Worm (Caenorhabditis elegans): ENCODE measurements around the gene gcl-1.

Gene gcl-1

ce11 chrIV:13369120-13369842, 43.4 kb downstream of the gcl-1 start, which contains the start of gene agt-1:
agt-1 (minus strand) TSS chrIV:13369412.
- TF ChIP-seq nhr-23 (tag; optimal IDR thresholded peaks at IDR 0.05), result no peak
- TF ChIP-seq ztf-4 (tag; optimal IDR thresholded peaks at IDR 0.05), result no peak
- no peak for TF ChIP-seq ceh-82 (tag; optimal IDR thresholded peaks at IDR 0.05)
- no peak for TF ChIP-seq nhr-237 (tag; optimal IDR thresholded peaks at IDR 0.05)
- no peak for TF ChIP-seq peb-1 (tag; optimal IDR thresholded peaks at IDR 0.05)
- no peak for TF ChIP-seq nhr-6 (tag; optimal IDR thresholded peaks at IDR 0.05)
- no peak for TF ChIP-seq sma-3 (GFP tag; optimal IDR thresholded peaks at IDR 0.05)
- TF ChIP-seq ZK546.5 (tag; optimal IDR thresholded peaks at IDR 0.05), result no peak

DNA sequence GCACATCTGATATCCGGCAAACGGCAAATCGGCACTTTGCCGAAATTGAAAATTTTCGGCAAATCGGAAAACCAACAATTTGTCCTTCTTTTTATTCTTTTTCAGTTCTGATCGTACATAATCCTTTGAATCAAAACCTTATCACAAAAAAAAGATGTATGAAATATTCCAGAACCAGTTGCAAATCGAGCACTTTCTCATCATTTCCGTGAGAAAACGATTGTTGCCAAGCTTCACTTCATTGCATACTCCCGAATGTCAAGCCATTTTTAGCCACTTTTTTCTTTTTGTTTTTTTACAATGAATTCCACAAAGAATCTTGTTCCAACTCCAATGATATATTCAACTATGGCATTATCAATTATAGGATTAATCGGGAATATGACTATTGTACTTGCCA, 47.8 kb downstream of the gcl-1 start, which contains the start of gene srsx-25:
TSS of gene srsx-25 (plus strand) at position 301 of the 400 bp plus-strand sequence.
- no peak for TF ChIP-seq Y55F3AM.14 (GFP tag; optimal IDR thresholded peaks at IDR 0.05)

- TF ChIP-seq ztf-1 (GFP tag; conservative IDR thresholded peaks at IDR 0.05), result no peak
- no peak for TF ChIP-seq unc-55 (GFP tag; optimal IDR thresholded peaks at IDR 0.05)
- no peak for TF ChIP-seq snpc-4 (tag; optimal IDR thresholded peaks at IDR 0.05)
- TF ChIP-seq nhr-6 (tag; optimal IDR thresholded peaks at IDR 0.05), result no peak
- TF ChIP-seq alr-1 (tag; optimal IDR thresholded peaks at IDR 0.05), result no peak
- TF ChIP-seq unc-39 (tag; optimal IDR thresholded peaks at IDR 0.05), result no peak
Observed at ce11 chrIV:13360144-13360543, 52.6 kb downstream of the gcl-1 start, which contains the start of gene Y62E10A.3. Y62E10A.3 (minus strand) TSS chrIV:13360244.

ce11 chrIV:13358488-13358887, 54.2 kb downstream of the gcl-1 start, which contains the start of gene W02A2.8:
W02A2.8 (minus strand) TSS chrIV:13358588.
- no peak for TF ChIP-seq sma-9 (GFP tag; optimal IDR thresholded peaks at IDR 0.05)
- no peak for TF ChIP-seq sma-9 (tag; optimal IDR thresholded peaks at IDR 0.05)
- TF ChIP-seq sma-3 (GFP tag; optimal IDR thresholded peaks at IDR 0.05), result no peak
- TF ChIP-seq lin-13 (GFP tag; optimal IDR thresholded peaks at IDR 0.05), result no peak
- TF ChIP-seq ztf-11 (tag; optimal IDR thresholded peaks at IDR 0.05), result no peak
- no peak for TF ChIP-seq mdl-1 (tag; optimal IDR thresholded peaks at IDR 0.05)
